Worm (Caenorhabditis elegans): ENCODE data around the gene lron-12.
A peak's percentile ranks its signal among the peaks of the same experiment; 100 is the strongest.

The lron-12 gene

ce11 chrIII:12152599-12152998 is 34.3 kb upstream of the lron-12 start, which contains the start of gene Y75B8A.7:
Gene Y75B8A.7, plus strand, starts transcription at chrIII:12152899.
- TF ChIP-seq sma-9 (GFP tag; optimal IDR thresholded peaks at IDR 0.05) (no peak), sma-9 (tag; optimal IDR thresholded peaks at IDR 0.05) (no peak), blmp-1 (tag; optimal IDR thresholded peaks at IDR 0.05; ENCODE audit: insufficient read depth) (no peak)

- peak; percentile 81 for TF ChIP-seq unc-55 (GFP tag; optimal IDR thresholded peaks at IDR 0.05)
- peak; percentile 33 for TF ChIP-seq sem-4 (tag; optimal IDR thresholded peaks at IDR 0.05)
- no peak for TF ChIP-seq Y55F3AM.14 (GFP tag; optimal IDR thresholded peaks at IDR 0.05)
- no peak for TF ChIP-seq ceh-82 (tag; optimal IDR thresholded peaks at IDR 0.05)
- TF ChIP-seq mab-5 (tag; optimal IDR thresholded peaks at IDR 0.05) = no peak
- peak; percentile 21 for TF ChIP-seq sma-3 (GFP tag; optimal IDR thresholded peaks at IDR 0.05)
- peak; percentile 12 to 79 for TF ChIP-seq lsy-2 (tag; optimal IDR thresholded peaks at IDR 0.05)
- TF ChIP-seq nhr-129 (tag; optimal IDR thresholded peaks at IDR 0.05) = peak; percentile 6
- TF ChIP-seq nhr-6 (tag; optimal IDR thresholded peaks at IDR 0.05) = no peak
- peak; percentile 65 for TF ChIP-seq lin-13 (GFP tag; optimal IDR thresholded peaks at IDR 0.05)
- TF ChIP-seq F13H6.1 (tag; optimal IDR thresholded peaks at IDR 0.05) = peak; percentile 3
- TF ChIP-seq C34F6.9 (tag; optimal IDR thresholded peaks at IDR 0.05) = peak; percentile 75
- peak; percentile 22 for TF ChIP-seq nhr-25 (tag; optimal IDR thresholded peaks at IDR 0.05)
- TF ChIP-seq egl-27 (tag; optimal IDR thresholded peaks at IDR 0.05) = no peak
- peak; percentile 73 for TF ChIP-seq crh-2 (tag; optimal IDR thresholded peaks at IDR 0.05)
- peak; percentile 94 for TF ChIP-seq gmeb-1 (tag; optimal IDR thresholded peaks at IDR 0.05)
These were observed 33.9 kb upstream of the lron-12 start for ce11 chrIII:12152157-12152556.

- no peak for TF ChIP-seq unc-39 (tag; optimal IDR thresholded peaks at IDR 0.05)
- no peak for TF ChIP-seq ztf-4 (tag; optimal IDR thresholded peaks at IDR 0.05)
- no peak for TF ChIP-seq sem-4 (tag; optimal IDR thresholded peaks at IDR 0.05)
- no peak for TF ChIP-seq lsy-2 (tag; optimal IDR thresholded peaks at IDR 0.05)
- TF ChIP-seq lin-39 (tag; optimal IDR thresholded peaks at IDR 0.05) = no peak
- TF ChIP-seq mab-5 (tag; optimal IDR thresholded peaks at IDR 0.05) = no peak
- no peak for TF ChIP-seq elt-1 (tag; optimal IDR thresholded peaks at IDR 0.05)
- TF ChIP-seq nhr-23 (tag; optimal IDR thresholded peaks at IDR 0.05) = no peak
- TF ChIP-seq skn-1 (tag; optimal IDR thresholded peaks at IDR 0.05) = no peak
- TF ChIP-seq R02D3.7 (tag; optimal IDR thresholded peaks at IDR 0.05) = no peak
- no peak for TF ChIP-seq gmeb-1 (tag; optimal IDR thresholded peaks at IDR 0.05)
- TF ChIP-seq blmp-1 (tag; optimal IDR thresholded peaks at IDR 0.05; ENCODE audit: insufficient read depth) = no peak
- no peak for TF ChIP-seq unc-55 (GFP tag; optimal IDR thresholded peaks at IDR 0.05)
- TF ChIP-seq C34F6.9 (tag; optimal IDR thresholded peaks at IDR 0.05) = no peak
- no peak for TF ChIP-seq crh-2 (tag; optimal IDR thresholded peaks at IDR 0.05)
- no peak for TF ChIP-seq nhr-6 (tag; optimal IDR thresholded peaks at IDR 0.05)
- TF ChIP-seq lin-11 (tag; optimal IDR thresholded peaks at IDR 0.05) = no peak
- no peak for TF ChIP-seq sma-9 (GFP tag; optimal IDR thresholded peaks at IDR 0.05)
- no peak for TF ChIP-seq sma-9 (tag; optimal IDR thresholded peaks at IDR 0.05)
These were observed 32.8 kb upstream of the lron-12 start for ce11 chrIII:12151100-12151499.

ce11 chrIII:12149958-12150357 is 31.7 kb upstream of the lron-12 start:
- TF ChIP-seq nhr-10 (tag; optimal IDR thresholded peaks at IDR 0.05) (no peak), nhr-25 (tag; optimal IDR thresholded peaks at IDR 0.05) (no peak), F13H6.1 (tag; optimal IDR thresholded peaks at IDR 0.05) (peak; percentile 69)

DNA sequence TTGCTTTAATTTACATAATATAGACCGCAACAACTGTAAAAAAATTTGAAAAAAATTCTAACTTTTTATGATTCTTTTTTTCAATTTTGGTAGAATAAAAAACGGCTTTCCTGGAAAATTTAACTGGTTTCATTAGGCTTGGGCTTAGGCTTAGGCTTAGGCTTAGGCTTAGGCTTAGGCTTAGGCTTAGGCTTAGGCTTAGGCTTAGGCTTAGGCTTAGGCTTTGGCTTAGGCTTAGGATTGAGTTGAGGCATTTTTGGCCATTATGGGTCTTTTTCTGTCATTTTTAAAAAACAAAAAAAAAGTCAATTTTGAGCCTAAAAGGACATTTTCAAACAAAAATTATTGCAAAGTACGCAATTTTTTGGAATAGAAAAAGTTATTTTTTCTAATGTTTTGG is 25.5 kb upstream of the lron-12 start:
- TF ChIP-seq lin-39 (tag; optimal IDR thresholded peaks at IDR 0.05) (no peak), ama-1 (optimal IDR thresholded peaks at IDR 0.05) (no peak), alr-1 (tag; optimal IDR thresholded peaks at IDR 0.05) (no peak), skn-1 (tag; optimal IDR thresholded peaks at IDR 0.05) (no peak), aly-2 (tag; optimal IDR thresholded peaks at IDR 0.05) (no peak), ceh-16 (tag; optimal IDR thresholded peaks at IDR 0.05) (no peak), mab-5 (tag; optimal IDR thresholded peaks at IDR 0.05) (no peak)

DNA sequence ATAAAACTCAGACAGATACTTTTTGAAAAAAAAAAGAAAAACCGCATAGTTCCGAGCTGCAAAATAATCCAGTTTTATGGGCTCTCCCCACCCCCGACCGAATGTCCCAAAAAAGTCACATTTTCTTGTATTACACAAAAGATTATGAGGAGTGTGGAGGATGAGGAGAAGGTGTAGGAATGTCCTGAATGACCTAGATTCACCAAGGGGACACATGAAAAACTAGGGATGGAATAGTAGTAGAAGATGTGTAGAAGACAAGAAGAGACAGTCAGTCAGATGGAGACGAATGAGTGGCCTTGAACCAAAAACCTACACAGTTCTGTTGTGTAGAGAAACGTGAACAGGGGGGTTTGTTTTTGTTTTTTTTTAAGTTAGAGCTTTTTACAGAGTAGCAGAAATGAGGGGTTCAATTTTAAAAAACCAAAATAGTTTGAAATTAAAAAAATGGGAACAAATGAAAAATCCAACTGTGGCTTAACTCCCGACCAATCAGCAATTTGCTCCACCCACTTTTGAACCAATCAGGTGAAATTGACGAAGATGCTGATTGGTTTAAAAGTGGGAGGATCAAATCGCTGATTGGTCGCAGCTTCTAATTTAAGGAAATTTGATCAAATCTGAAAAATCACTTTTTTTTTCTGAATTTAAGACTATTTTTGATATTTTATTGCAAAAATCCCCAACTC is 24.3 kb upstream of the lron-12 start:
- TF ChIP-seq C34F6.9 (tag; optimal IDR thresholded peaks at IDR 0.05) (no peak), nhr-77 (tag; optimal IDR thresholded peaks at IDR 0.05) (no peak), nhr-23 (tag; optimal IDR thresholded peaks at IDR 0.05) (no peak), unc-55 (GFP tag; optimal IDR thresholded peaks at IDR 0.05) (no peak), lin-39 (tag; optimal IDR thresholded peaks at IDR 0.05) (no peak), gmeb-1 (tag; optimal IDR thresholded peaks at IDR 0.05) (no peak), R02D3.7 (tag; optimal IDR thresholded peaks at IDR 0.05) (no peak), dmd-4 (tag; optimal IDR thresholded peaks at IDR 0.05) (no peak), lsy-2 (tag; optimal IDR thresholded peaks at IDR 0.05) (no peak), nhr-21 (tag; optimal IDR thresholded peaks at IDR 0.05) (no peak), egl-27 (tag; optimal IDR thresholded peaks at IDR 0.05) (no peak), sma-9 (GFP tag; optimal IDR thresholded peaks at IDR 0.05) (no peak), sma-9 (tag; optimal IDR thresholded peaks at IDR 0.05) (no peak)

All from whole organism, L2 larva.